Worm (Caenorhabditis elegans): ENCODE data around the gene H38K22.6.

The H38K22.6 gene

DNA sequence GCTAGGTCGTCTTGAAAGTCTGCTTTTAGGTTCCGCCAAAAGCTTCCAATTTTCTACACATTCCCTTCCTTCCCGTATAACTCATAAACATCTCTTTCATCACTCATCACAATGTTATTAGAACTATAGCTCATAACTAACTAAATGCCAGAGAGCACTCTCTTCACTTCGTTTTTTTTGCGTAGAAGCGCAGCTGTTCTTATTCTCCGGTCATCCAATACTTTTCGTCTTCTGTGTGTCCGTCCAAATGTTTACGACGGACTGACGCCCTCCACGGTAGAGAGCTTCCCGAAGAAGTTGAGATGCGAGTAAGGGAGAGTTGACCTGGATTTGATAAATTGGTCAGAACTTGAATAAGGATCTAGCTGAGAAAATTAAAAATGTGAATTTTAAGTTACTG lies 39.0 kb downstream of the H38K22.6 start:
- TF ChIP-seq lsy-2 (tag; optimal IDR thresholded peaks at IDR 0.05) (peak in 1 of 2 experiments; percentile 2), nhr-23 (tag; optimal IDR thresholded peaks at IDR 0.05) (no peak)

ce11 chrIII:4359900-4360299 lies 39.7 kb downstream of the H38K22.6 start:
- TF ChIP-seq gmeb-1 (tag; optimal IDR thresholded peaks at IDR 0.05) (no peak), ztf-4 (tag; optimal IDR thresholded peaks at IDR 0.05) (no peak), ztf-11 (tag; optimal IDR thresholded peaks at IDR 0.05) (no peak), ceh-16 (tag; optimal IDR thresholded peaks at IDR 0.05) (no peak), unc-39 (tag; optimal IDR thresholded peaks at IDR 0.05) (no peak), nhr-25 (tag; optimal IDR thresholded peaks at IDR 0.05) (no peak), sma-3 (GFP tag; optimal IDR thresholded peaks at IDR 0.05) (no peak), crh-2 (tag; optimal IDR thresholded peaks at IDR 0.05) (no peak)

DNA sequence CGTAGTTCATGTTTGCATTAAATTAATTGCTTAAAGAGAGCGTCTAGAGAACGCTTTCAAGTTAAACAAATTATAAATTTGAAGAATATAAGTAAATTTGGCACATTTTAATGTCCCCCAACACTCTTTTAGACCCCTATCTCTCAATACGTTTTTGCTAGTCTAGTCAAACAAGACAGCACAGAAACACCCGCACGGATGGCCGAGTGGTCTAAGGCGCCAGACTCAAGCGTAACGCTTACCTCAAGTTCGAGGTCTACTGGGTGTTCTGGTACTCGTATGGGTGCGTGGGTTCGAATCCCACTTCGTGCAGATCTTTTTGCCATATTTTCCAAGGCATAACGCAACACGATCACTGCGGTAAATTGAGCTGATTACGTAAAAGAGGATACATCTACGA lies 42.1 kb downstream of the H38K22.6 start:
- TF ChIP-seq F13H6.1 (tag; optimal IDR thresholded peaks at IDR 0.05) (peak; percentile 17), sma-3 (GFP tag; optimal IDR thresholded peaks at IDR 0.05) (peak; percentile 31), unc-62 (GFP tag; optimal IDR thresholded peaks at IDR 0.05) (no peak), fos-1 (tag; optimal IDR thresholded peaks at IDR 0.05) (peak; percentile 28)

- peak in 1 of 2 experiments; percentile 10 for TF ChIP-seq lsy-2 (tag; optimal IDR thresholded peaks at IDR 0.05)
- TF ChIP-seq nhr-23 (tag; optimal IDR thresholded peaks at IDR 0.05), result no peak
- peak; percentile 24 for TF ChIP-seq C34F6.9 (tag; optimal IDR thresholded peaks at IDR 0.05)
- TF ChIP-seq fos-1 (tag; optimal IDR thresholded peaks at IDR 0.05), result peak; percentile 29
- peak; percentile 42 for TF ChIP-seq unc-55 (GFP tag; optimal IDR thresholded peaks at IDR 0.05)
Observed at ce11 chrIII:4364974-4365373, 44.8 kb downstream of the H38K22.6 start, which contains the start of gene ckb-1. TSS of gene ckb-1 (plus strand) at chrIII:4365274.

DNA sequence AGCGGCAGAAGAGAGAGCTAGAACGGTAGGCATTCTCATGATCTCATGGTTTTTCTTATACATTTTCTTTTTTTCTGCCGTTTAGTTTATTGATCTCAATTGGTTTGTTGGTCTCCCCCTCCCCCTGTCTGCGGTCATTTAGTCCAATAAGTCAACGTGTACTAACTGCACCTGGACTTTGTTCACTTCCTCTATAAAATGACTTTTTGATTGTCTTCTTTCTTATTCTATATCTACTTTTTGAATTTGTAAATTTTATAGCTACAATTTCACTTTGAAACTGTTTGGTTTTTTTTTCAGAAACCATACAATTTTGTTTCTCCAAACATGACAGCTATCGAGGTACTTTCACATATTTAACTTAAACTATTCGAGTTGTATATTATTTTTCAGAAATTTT lies 47.4 kb downstream of the H38K22.6 start, which contains the start of gene ckb-2:
ckb-2 (plus strand) TSS at position 301 of the 400 bp plus-strand sequence.
- no peak for TF ChIP-seq unc-62 (GFP tag; optimal IDR thresholded peaks at IDR 0.05)
- no peak for TF ChIP-seq lin-11 (tag; optimal IDR thresholded peaks at IDR 0.05)
- TF ChIP-seq ceh-82 (tag; optimal IDR thresholded peaks at IDR 0.05), result no peak
- no peak for TF ChIP-seq nhr-25 (tag; optimal IDR thresholded peaks at IDR 0.05)
- no peak for TF ChIP-seq fos-1 (tag; optimal IDR thresholded peaks at IDR 0.05)
- TF ChIP-seq lin-13 (GFP tag; optimal IDR thresholded peaks at IDR 0.05), result no peak
- no peak for TF ChIP-seq crh-2 (tag; optimal IDR thresholded peaks at IDR 0.05)
- TF ChIP-seq skn-1 (tag; optimal IDR thresholded peaks at IDR 0.05), result no peak
- no peak for TF ChIP-seq sma-9 (GFP tag; optimal IDR thresholded peaks at IDR 0.05)
- TF ChIP-seq sma-9 (tag; optimal IDR thresholded peaks at IDR 0.05), result no peak
- TF ChIP-seq nhr-77 (tag; optimal IDR thresholded peaks at IDR 0.05), result no peak
- no peak for TF ChIP-seq egl-27 (tag; optimal IDR thresholded peaks at IDR 0.05)
- no peak for TF ChIP-seq mbf-1 (tag; optimal IDR thresholded peaks at IDR 0.05)
- no peak for TF ChIP-seq unc-39 (tag; optimal IDR thresholded peaks at IDR 0.05)

- peak; percentile 43 for TF ChIP-seq crh-2 (tag; optimal IDR thresholded peaks at IDR 0.05)
- TF ChIP-seq C34F6.9 (tag; optimal IDR thresholded peaks at IDR 0.05), result peak; percentile 15
- TF ChIP-seq nhr-129 (tag; optimal IDR thresholded peaks at IDR 0.05), result peak; percentile 63
- peak; percentile 30 for TF ChIP-seq F13H6.1 (tag; optimal IDR thresholded peaks at IDR 0.05)
- TF ChIP-seq sma-3 (GFP tag; optimal IDR thresholded peaks at IDR 0.05), result peak; percentile 45
- TF ChIP-seq fos-1 (tag; optimal IDR thresholded peaks at IDR 0.05), result peak; percentile 64
- peak; percentile 39 for TF ChIP-seq nhr-21 (tag; optimal IDR thresholded peaks at IDR 0.05)
- TF ChIP-seq unc-55 (GFP tag; optimal IDR thresholded peaks at IDR 0.05), result peak; percentile 14
Observed at ce11 chrIII:4369381-4369809, 49.2 kb downstream of the H38K22.6 start.

DNA sequence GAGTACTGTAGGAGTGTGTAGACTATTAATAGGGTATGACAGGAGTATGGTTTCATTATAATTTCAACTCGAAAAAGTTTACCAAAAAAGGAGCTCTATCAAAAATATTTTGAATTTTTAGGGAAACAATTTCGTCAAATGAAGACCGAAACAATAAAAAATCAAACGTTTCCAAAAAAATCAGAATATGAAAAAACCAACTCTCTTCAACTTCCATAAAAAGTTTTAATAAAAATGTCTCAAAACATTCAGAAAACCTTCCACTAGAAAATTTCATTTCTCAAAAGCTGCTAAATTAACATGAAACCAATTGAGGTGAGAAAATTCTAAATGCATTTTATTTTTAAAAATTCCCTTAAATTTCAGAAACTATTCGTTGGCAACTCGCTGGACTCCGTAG lies 50.4 kb downstream of the H38K22.6 start, which contains the start of gene ckb-3:
ckb-3 (plus strand) TSS at position 301 of the 400 bp plus-strand sequence.
- TF ChIP-seq ceh-16 (tag; optimal IDR thresholded peaks at IDR 0.05) (no peak), nhr-11 (tag; optimal IDR thresholded peaks at IDR 0.05) (no peak), dmd-4 (tag; optimal IDR thresholded peaks at IDR 0.05) (no peak), nhr-6 (tag; optimal IDR thresholded peaks at IDR 0.05) (no peak)
